Fruit fly (Drosophila melanogaster): ENCODE data around the gene Manf.

Manf gene

dm6 chr3R:16341817-16342374 lies 7.3 kb upstream of the Manf start, which contains the start of the genes SF2 and pad (continued):
- TF ChIP-seq sug (tag; optimal IDR thresholded peaks at IDR 0.05): peak; percentile 88
- TF ChIP-seq sqz (GFP tag; optimal IDR thresholded peaks at IDR 0.05): peak; percentile 23
- no peak for TF ChIP-seq zf30C (GFP tag; optimal IDR thresholded peaks at IDR 0.05)
- peak; percentile 37 for TF ChIP-seq Elba2 (GFP tag; optimal IDR thresholded peaks at IDR 0.05)
- TF ChIP-seq CG15073 (GFP tag; optimal IDR thresholded peaks at IDR 0.05): peak; percentile 35
- peak; percentile 68 for TF ChIP-seq CG7786 (GFP tag; optimal IDR thresholded peaks at IDR 0.05)
- TF ChIP-seq CG30020 (tag; optimal IDR thresholded peaks at IDR 0.05): peak; percentile 82
- TF ChIP-seq CG3847 (GFP tag; IDR thresholded peaks at IDR 0.05): peak; percentile 84
- TF ChIP-seq Pdp1 (GFP tag; optimal IDR thresholded peaks at IDR 0.05): peak; percentile 81 to 82
- peak; percentile 44 for TF ChIP-seq tio (GFP tag; optimal IDR thresholded peaks at IDR 0.05)
- peak; percentile 76 for TF ChIP-seq Camta (GFP tag; optimal IDR thresholded peaks at IDR 0.05)
- TF ChIP-seq oc (tag; optimal IDR thresholded peaks at IDR 0.05): peak; percentile 17
- peak; percentile 78 for TF ChIP-seq Fer1 (GFP tag; optimal IDR thresholded peaks at IDR 0.05)
- peak; percentile 3 for TF ChIP-seq fd102C (GFP tag; optimal IDR thresholded peaks at IDR 0.05)
- TF ChIP-seq CG1602 (GFP tag; optimal IDR thresholded peaks at IDR 0.05): peak; percentile 71
- peak; percentile 53 for TF ChIP-seq cg (GFP tag; optimal IDR thresholded peaks at IDR 0.05)
- TF ChIP-seq ci (GFP tag; IDR thresholded peaks at IDR 0.05): no peak; the same call in 2 of the 3 replicates
- TF ChIP-seq bbx (GFP tag; IDR thresholded peaks at IDR 0.05; ENCODE audit: partially characterized antibody): peak; percentile 79
- TF ChIP-seq Eip74EF (GFP tag; optimal IDR thresholded peaks at IDR 0.05): peak in 1 of 2 experiments; percentile 18
- peak; percentile 79 for TF ChIP-seq lab (GFP tag; optimal IDR thresholded peaks at IDR 0.05)
- TF ChIP-seq kay (GFP tag; optimal IDR thresholded peaks at IDR 0.05): peak; percentile 65
- TF ChIP-seq org-1 (GFP tag; optimal IDR thresholded peaks at IDR 0.05): no peak
- TF ChIP-seq Ada2b (GFP tag; IDR thresholded peaks at IDR 0.05): peak; percentile 57
- peak; percentile 69 for TF ChIP-seq NC2β (GFP tag; optimal IDR thresholded peaks at IDR 0.05)
- peak; percentile 98 for TF ChIP-seq knrl (GFP tag; IDR thresholded peaks at IDR 0.05; ENCODE audit: partially characterized antibody)
- peak; percentile 83 for TF ChIP-seq CG8924 (tag; optimal IDR thresholded peaks at IDR 0.05)
- peak; percentile 89 for TF ChIP-seq CG14710 (tag; optimal IDR thresholded peaks at IDR 0.05)
- TF ChIP-seq CG17359 (tag; optimal IDR thresholded peaks at IDR 0.05): peak; percentile 67
- peak; percentile 72 for TF ChIP-seq twi (tag; optimal IDR thresholded peaks at IDR 0.05)
- peak; percentile 34 for TF ChIP-seq cwo (GFP tag; optimal IDR thresholded peaks at IDR 0.05)
- TF ChIP-seq ac (GFP tag; optimal IDR thresholded peaks at IDR 0.05): no peak
- TF ChIP-seq kni (GFP tag; optimal IDR thresholded peaks at IDR 0.05): peak; percentile 68
- peak; percentile 55 for TF ChIP-seq Usf (GFP tag; optimal IDR thresholded peaks at IDR 0.05)
- no peak; the same call in 1 of the 2 replicates for TF ChIP-seq ttk (GFP tag; IDR thresholded peaks at IDR 0.05)
- TF ChIP-seq CG18011 (GFP tag; optimal IDR thresholded peaks at IDR 0.05): peak; percentile 63
- TF ChIP-seq fd64A (GFP tag; optimal IDR thresholded peaks at IDR 0.05): no peak
- TF ChIP-seq hkb (optimal IDR thresholded peaks at IDR 0.05): no peak
- peak; percentile 51 for TF ChIP-seq hkb (GFP tag; IDR thresholded peaks at IDR 0.05)
- TF ChIP-seq NK7.1 (GFP tag; optimal IDR thresholded peaks at IDR 0.05): peak; percentile 53
- no peak for TF ChIP-seq wek (GFP tag; optimal IDR thresholded peaks at IDR 0.05)
- TF ChIP-seq aop (GFP tag; IDR thresholded peaks at IDR 0.05): no peak
